Worm (Caenorhabditis elegans) whole organism, early embryonic: Measurements from ENCODE around the gene F13A2.10.

Source experiments
- F13C5.2 ChIP-seq: sonication (generic microtip); optimal IDR thresholded peaks from 2 replicates; lab custom pipeline; 2017; ENCODE audit warnings: mild to moderate bottlenecking, missing genetic modification characterization, inconsistent platforms, missing compliant biosample characterization
- aly-1 ChIP-seq: sonication (generic microtip); optimal IDR thresholded peaks from 2 replicates; lab custom pipeline; 2016; ENCODE audit warnings: missing genetic modification characterization, missing compliant biosample characterization
- ama-1 ChIP-seq: fragments of 150-350 bp; optimal IDR thresholded peaks from 2 replicates; lab custom pipeline; 2014
- ets-7 ChIP-seq: sonication (generic microtip); optimal IDR thresholded peaks from 2 replicates; lab custom pipeline; 2016; ENCODE audit warnings: missing genotype, missing genetic modification characterization, missing compliant biosample characterization
- hmbx-1 ChIP-seq: sonication (generic microtip); optimal IDR thresholded peaks from 2 replicates; lab custom pipeline; 2016; ENCODE audit warnings: mild to moderate bottlenecking, missing genetic modification characterization, missing compliant biosample characterization
- hmg-4 ChIP-seq: fragments of 200-800 bp; sonication (Bioruptor generic); optimal IDR thresholded peaks from 2 replicates; lab custom pipeline; 2018; ENCODE audit warnings: mild to moderate bottlenecking, missing genetic modification characterization, missing compliant biosample characterization
- hnd-1 ChIP-seq: sonication (generic microtip); optimal IDR thresholded peaks from 2 replicates; lab custom pipeline; 2016; ENCODE audit warnings: missing genetic modification characterization, missing compliant biosample characterization
- tbx-11 ChIP-seq: fragments of 200-800 bp; sonication (Bioruptor generic); IDR thresholded peaks from 2 replicates; pipeline ENCODE4 v1.3.6; 2022; ENCODE audit warnings: missing genetic modification characterization, missing compliant biosample characterization

- TF ChIP-seq ama-1 (lab: Kevin White, UChicago) (no peak), F13C5.2 (tag; lab: Kevin White, UChicago) (no peak), hmbx-1 (no peak), aly-1 (tag; lab: Kevin White, UChicago) (no peak), hnd-1 (tag; lab: Kevin White, UChicago) (no peak), tbx-11 (GFP tag; lab: Robert Waterston, UW) (no peak), ets-7 (tag; lab: Kevin White, UChicago) (no peak), hmg-4 (GFP tag; lab: Kevin White, UChicago) (no peak)
Observed at ce11 chrV:4400118-4400517, 14.0 kb upstream of the F13A2.10 start, which contains the start of gene F13A2.4.
